Fruit fly (Drosophila melanogaster): Measurements from ENCODE around the gene CG13998.

dm6 chr2L:5956153-5956552, 466 bp downstream of the CG13998 start, which contains the start of gene CG13999:
- TF ChIP-seq usp (GFP tag; optimal IDR thresholded peaks at IDR 0.05) (no peak), Dif (GFP tag; optimal IDR thresholded peaks at IDR 0.05; ENCODE audit: partially characterized antibody) (no peak), dl (GFP tag; optimal IDR thresholded peaks at IDR 0.05; ENCODE audit: insufficient read depth in 1 of 2, partially characterized antibody in 2 of 2) (no peak)
